Worm (Caenorhabditis elegans) whole organism, L3 larva: ENCODE data around the gene W09G12.9.
A peak's percentile ranks its signal among the peaks of the same experiment; 100 is the strongest.

Source experiments
- R02D3.7 ChIP-seq: fragments of 150-350 bp; optimal IDR thresholded peaks from 2 replicates; lab custom pipeline; 2014; ENCODE audit warnings: missing biosample characterization, missing genetic modification characterization
- ZK546.5 ChIP-seq: sonication (generic microtip); optimal IDR thresholded peaks from 2 replicates; lab custom pipeline; 2017; ENCODE audit warnings: missing biosample characterization, missing genetic modification characterization
- aly-2 ChIP-seq: fragments of 150-350 bp; optimal IDR thresholded peaks from 2 replicates; lab custom pipeline; 2014; ENCODE audit warnings: missing biosample characterization, missing genetic modification characterization
- ama-1 ChIP-seq: fragments of 150-350 bp; optimal IDR thresholded peaks from 2 replicates; lab custom pipeline; 2018
- ceh-16 ChIP-seq: sonication (generic microtip); optimal IDR thresholded peaks from 2 replicates; lab custom pipeline; 2017; ENCODE audit warnings: missing biosample characterization, missing genetic modification characterization
- ceh-28 ChIP-seq: fragments of 150-350 bp; optimal IDR thresholded peaks from 2 replicates; lab custom pipeline; 2014; ENCODE audit warnings: missing biosample characterization, missing genetic modification reagents, missing genetic modification characterization
- ceh-82 ChIP-seq: fragments of 150-350 bp; optimal IDR thresholded peaks from 2 replicates; lab custom pipeline; 2014; ENCODE audit warnings: missing biosample characterization, missing genetic modification characterization
- ceh-9 ChIP-seq: sonication (generic microtip); optimal IDR thresholded peaks from 2 replicates; lab custom pipeline; 2018; ENCODE audit warnings: missing biosample characterization, missing genetic modification characterization
- daf-12 ChIP-seq: fragments of 150-350 bp; optimal IDR thresholded peaks from 2 replicates; lab custom pipeline; 2014; ENCODE audit warnings: missing biosample characterization, missing genetic modification reagents, missing genetic modification characterization
- egl-27 ChIP-seq: sonication (generic microtip); optimal IDR thresholded peaks from 4 replicates; lab custom pipeline; 2017; ENCODE audit warnings: missing biosample characterization, missing genetic modification reagents, missing genetic modification characterization
- egl-5 ChIP-seq: fragments of 150-350 bp; optimal IDR thresholded peaks from 2 replicates; lab custom pipeline; 2017; ENCODE audit warnings: missing biosample characterization, missing genetic modification reagents, missing genetic modification characterization, inconsistent platforms
- elt-2 ChIP-seq: sonication (generic microtip); optimal IDR thresholded peaks from 2 replicates; lab custom pipeline; 2016; ENCODE audit warnings: missing genetic modification reagents, mild to moderate bottlenecking, missing genetic modification characterization, missing compliant biosample characterization
- elt-3 ChIP-seq, 3 experiments: fragments of 150-350 bp in 1 of 3; sonication (generic microtip) in 2 of 3; optimal IDR thresholded peaks; 2 replicates in 2 of 3; 4 replicates in 1 of 3; lab custom pipeline; 2014 to 2017; ENCODE audit warnings: missing biosample characterization in 3 of 3, missing genetic modification characterization in 3 of 3
- fkh-10 ChIP-seq: sonication (generic microtip); optimal IDR thresholded peaks from 2 replicates; lab custom pipeline; 2017; ENCODE audit warnings: missing biosample characterization, missing genetic modification reagents, missing genetic modification characterization
- fkh-2 ChIP-seq: fragments of 150-350 bp; optimal IDR thresholded peaks from 2 replicates; lab custom pipeline; 2014; ENCODE audit warnings: missing biosample characterization, missing genetic modification reagents, missing genetic modification characterization
- fos-1 ChIP-seq: fragments of 150-350 bp; optimal IDR thresholded peaks from 2 replicates; lab custom pipeline; 2014; ENCODE audit warnings: missing biosample characterization, missing genetic modification characterization
- jun-1 ChIP-seq: fragments of 150-350 bp; optimal IDR thresholded peaks from 2 replicates; lab custom pipeline; 2014; ENCODE audit warnings: missing biosample characterization, missing genetic modification reagents, missing genetic modification characterization
- lin-15B ChIP-seq: fragments of 150-350 bp; optimal IDR thresholded peaks from 2 replicates; lab custom pipeline; 2014; ENCODE audit warnings: missing biosample characterization, missing genetic modification characterization
- lin-39 ChIP-seq: fragments of 150-350 bp; optimal IDR thresholded peaks from 2 replicates; lab custom pipeline; 2018; ENCODE audit warnings: missing biosample characterization, missing genetic modification reagents, missing genetic modification characterization
- lsy-12 ChIP-seq: sonication (generic microtip); optimal IDR thresholded peaks from 2 replicates; lab custom pipeline; 2016; ENCODE audit warnings: mild to moderate bottlenecking, missing genetic modification characterization, missing compliant biosample characterization
- mdl-1 ChIP-seq: fragments of 150-350 bp; optimal IDR thresholded peaks from 2 replicates; lab custom pipeline; 2014; ENCODE audit warnings: missing biosample characterization, missing genetic modification characterization
- mml-1 ChIP-seq: fragments of 150-350 bp; sonication (generic microtip); optimal IDR thresholded peaks from 3 replicates; lab custom pipeline; 2014; ENCODE audit warnings: missing biosample characterization, missing genetic modification characterization
- nfya-1 ChIP-seq: sonication (generic microtip); optimal IDR thresholded peaks from 2 replicates; lab custom pipeline; 2017; ENCODE audit warnings: missing genetic modification characterization, mild to moderate bottlenecking, missing compliant biosample characterization, antibody characterized with exemption, moderate library complexity; ENCODE audit not compliant: insufficient read depth
- nhr-11 ChIP-seq: fragments of 150-350 bp; optimal IDR thresholded peaks from 2 replicates; lab custom pipeline; 2014; ENCODE audit warnings: missing biosample characterization, missing genetic modification characterization
- nhr-12 ChIP-seq: fragments of 150-350 bp; optimal IDR thresholded peaks from 2 replicates; lab custom pipeline; 2014; ENCODE audit warnings: missing biosample characterization, missing genetic modification characterization
- nhr-237 ChIP-seq: fragments of 150-350 bp; optimal IDR thresholded peaks from 2 replicates; lab custom pipeline; 2014; ENCODE audit warnings: missing biosample characterization, missing genetic modification characterization
- nhr-25 ChIP-seq: sonication (generic microtip); optimal IDR thresholded peaks from 2 replicates; lab custom pipeline; 2017; ENCODE audit warnings: missing biosample characterization, missing genetic modification characterization
- nhr-28 ChIP-seq: fragments of 150-350 bp; optimal IDR thresholded peaks from 2 replicates; lab custom pipeline; 2014; ENCODE audit warnings: missing biosample characterization, missing genetic modification characterization
- nhr-77 ChIP-seq: fragments of 150-350 bp; optimal IDR thresholded peaks from 2 replicates; lab custom pipeline; 2014; ENCODE audit warnings: missing biosample characterization, missing genetic modification characterization
- pqm-1 ChIP-seq: fragments of 150-350 bp; optimal IDR thresholded peaks from 2 replicates; lab custom pipeline; 2017; ENCODE audit warnings: missing biosample characterization, missing genetic modification characterization, inconsistent platforms
- skn-1 ChIP-seq: fragments of 150-350 bp; optimal IDR thresholded peaks from 2 replicates; lab custom pipeline; 2014; ENCODE audit warnings: missing biosample characterization, missing genetic modification characterization
- snpc-4 ChIP-seq: fragments of 150-350 bp; optimal IDR thresholded peaks from 2 replicates; lab custom pipeline; 2014; ENCODE audit warnings: missing biosample characterization, missing genetic modification characterization
- tbx-2 ChIP-seq: sonication (generic microtip); optimal IDR thresholded peaks from 2 replicates; lab custom pipeline; 2016; ENCODE audit warnings: mild to moderate bottlenecking, missing genetic modification characterization, missing compliant biosample characterization
- zag-1 ChIP-seq: fragments of 150-350 bp; optimal IDR thresholded peaks from 2 replicates; lab custom pipeline; 2014; ENCODE audit warnings: missing biosample characterization, missing genetic modification characterization
- ztf-11 ChIP-seq: fragments of 150-350 bp; optimal IDR thresholded peaks from 2 replicates; lab custom pipeline; 2014; ENCODE audit warnings: missing biosample characterization, missing genetic modification characterization
- ztf-4 ChIP-seq: fragments of 150-350 bp; optimal IDR thresholded peaks from 2 replicates; lab custom pipeline; 2014; ENCODE audit warnings: missing biosample characterization, missing genetic modification characterization

W09G12.9 gene

DNA sequence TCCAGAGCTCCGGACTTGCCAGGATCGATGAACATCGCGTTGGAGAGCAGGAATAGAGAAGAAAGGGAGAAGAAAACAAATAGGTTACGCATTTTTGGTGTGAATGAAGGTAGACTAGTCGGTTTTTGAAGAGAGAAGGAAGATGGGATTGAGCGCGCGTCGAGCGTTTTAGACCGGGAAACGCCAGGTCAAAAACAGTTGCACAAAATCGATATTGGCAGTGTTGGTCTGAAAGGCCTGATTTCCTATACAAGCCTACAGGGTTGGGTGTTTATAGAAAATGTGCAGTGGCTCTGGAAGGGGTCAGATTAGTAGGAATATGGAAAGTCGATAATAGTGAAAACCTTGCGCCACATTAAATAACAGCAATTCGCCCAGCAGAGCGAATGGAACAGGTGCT, 11.5 kb upstream of the W09G12.9 start, which contains the start of gene dsl-2:
TSS of gene dsl-2 (minus strand) at position 101 of the 400 bp plus-strand sequence.
- TF ChIP-seq mdl-1 (tag; lab: Kevin White, UChicago) (no peak), nhr-12 (tag; lab: Kevin White, UChicago) (no peak), nhr-28 (no peak), nhr-11 (tag; lab: Kevin White, UChicago) (no peak), daf-12 (tag; lab: Kevin White, UChicago) (no peak), elt-2 (tag; lab: Kevin White, UChicago) (no peak), fkh-10 (GFP tag; lab: Kevin White, UChicago) (no peak), aly-2 (tag; lab: Kevin White, UChicago) (no peak)

DNA sequence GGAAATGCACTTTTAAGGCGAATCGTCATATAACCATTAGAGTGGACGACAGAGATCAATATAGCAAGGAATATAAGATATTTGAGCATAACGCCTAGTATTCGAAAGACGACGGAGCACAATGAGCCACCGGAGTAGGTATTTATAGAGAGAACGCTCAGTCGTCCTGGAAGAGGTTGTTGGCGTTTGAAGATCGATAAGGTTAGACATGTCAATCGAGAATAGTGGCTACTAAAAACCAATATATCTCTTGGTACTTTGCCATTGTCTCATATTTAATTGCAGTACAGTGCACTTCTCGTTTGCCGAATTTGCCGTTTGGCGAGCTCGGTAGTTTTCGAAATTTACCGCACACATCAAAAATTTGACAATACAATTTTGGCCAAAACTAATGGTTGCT, 8.4 kb upstream of the W09G12.9 start, which contains the start of gene dsl-1:
TSS of gene dsl-1 (minus strand) at position 101 of the 400 bp plus-strand sequence.
- TF ChIP-seq snpc-4 (tag; lab: Kevin White, UChicago) (no peak), egl-5 (tag; lab: Kevin White, UChicago) (no peak), ceh-16 (no peak), ztf-11 (tag; lab: Kevin White, UChicago) (no peak), fkh-10 (GFP tag; lab: Kevin White, UChicago) (no peak), nhr-28 (no peak), nfya-1 (no peak), lsy-12 (no peak), lin-39 (tag; lab: Kevin White, UChicago) (no peak), mdl-1 (tag; lab: Kevin White, UChicago) (no peak), nhr-237 (tag; lab: Kevin White, UChicago) (no peak)

DNA sequence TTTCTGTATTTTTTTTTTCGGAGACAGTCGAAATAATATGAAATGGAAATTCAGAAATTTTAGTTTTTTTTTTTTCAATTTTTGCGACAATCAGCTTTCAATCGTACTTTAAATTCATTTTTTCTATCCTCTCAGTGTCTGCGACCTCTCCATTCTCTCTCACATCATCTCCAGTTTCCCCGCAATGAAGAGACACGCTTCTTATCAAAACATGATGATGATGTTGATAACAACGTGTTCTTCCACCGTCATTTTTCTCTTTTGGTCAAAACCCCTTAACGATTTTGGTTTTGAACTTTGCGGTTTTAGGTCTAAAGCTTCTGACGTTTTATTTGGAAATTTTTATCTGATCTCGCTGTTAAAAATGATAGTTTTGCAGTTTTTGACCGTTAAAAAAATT, 7.1 kb upstream of the W09G12.9 start:
- TF ChIP-seq ztf-4 (tag; lab: Kevin White, UChicago) (no peak), elt-2 (tag; lab: Kevin White, UChicago) (no peak), R02D3.7 (no peak), ceh-16 (no peak), aly-2 (tag; lab: Kevin White, UChicago) (no peak), nhr-25 (no peak), nhr-12 (tag; lab: Kevin White, UChicago) (no peak), ceh-28 (tag; lab: Kevin White, UChicago) (no peak), nhr-77 (no peak), tbx-2 (tag; lab: Kevin White, UChicago) (no peak), ceh-9 (tag; lab: Kevin White, UChicago) (no peak), nfya-1 (no peak), lsy-12 (no peak), egl-27 (tag; lab: Kevin White, UChicago) (no peak), mml-1 (no peak), pqm-1 (no peak), skn-1 (no peak), lin-15B (tag; lab: Kevin White, UChicago) (no peak)

DNA sequence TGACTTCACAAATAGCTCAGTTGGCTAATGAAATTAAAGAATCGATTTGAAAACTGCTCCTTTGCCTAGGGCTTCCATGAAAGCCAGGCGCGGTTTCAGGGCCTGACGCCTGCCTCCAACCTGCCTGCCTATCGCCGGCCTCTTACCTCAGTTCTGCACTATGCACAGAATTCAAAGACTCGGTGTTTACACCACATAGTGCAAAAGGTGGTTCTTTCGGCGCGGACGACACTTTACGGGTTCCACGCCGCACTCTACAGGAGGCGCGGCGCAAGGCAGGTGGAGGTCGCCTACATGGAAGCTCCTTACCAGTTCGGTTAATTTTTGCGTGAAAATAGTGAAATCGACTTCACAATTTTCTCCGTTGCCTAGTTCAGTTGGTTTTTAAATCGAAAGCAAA, 6.6 kb upstream of the W09G12.9 start:
- no peak for TF ChIP-seq pqm-1
- no peak for TF ChIP-seq ama-1 (lab: Kevin White, UChicago)
- no peak for TF ChIP-seq nhr-25
- no peak for TF ChIP-seq ZK546.5 (tag; lab: Kevin White, UChicago)
- no peak for TF ChIP-seq lin-15B (tag; lab: Kevin White, UChicago)
- TF ChIP-seq jun-1, result no peak
- no peak for TF ChIP-seq elt-2 (tag; lab: Kevin White, UChicago)
- no peak for TF ChIP-seq aly-2 (tag; lab: Kevin White, UChicago)
- no peak for TF ChIP-seq fos-1 (tag; lab: Kevin White, UChicago)
- TF ChIP-seq fkh-2 (tag; lab: Kevin White, UChicago), result no peak
- TF ChIP-seq nfya-1, result no peak

DNA sequence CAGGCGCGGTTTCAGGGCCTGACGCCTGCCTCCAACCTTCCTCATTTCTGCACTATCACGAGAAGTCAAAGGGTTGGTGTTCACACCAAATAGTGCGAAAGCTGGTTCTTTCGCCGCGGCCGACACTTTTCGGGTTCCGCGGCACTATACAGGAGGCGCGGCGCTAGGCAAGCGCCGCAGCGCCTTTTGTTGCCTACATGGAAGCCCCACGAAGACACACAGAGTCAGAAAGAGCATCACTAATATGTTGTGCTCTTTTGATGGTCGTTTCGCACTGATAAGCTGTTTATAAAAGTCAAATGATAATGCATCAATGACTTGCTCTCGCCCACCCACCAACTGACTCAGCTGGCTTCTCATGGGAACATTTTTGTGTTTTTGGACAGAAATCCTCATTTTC, 4.5 kb upstream of the W09G12.9 start:
- TF ChIP-seq nfya-1, result no peak
- TF ChIP-seq elt-3 (tag; optimal IDR thresholded peaks at IDR 0.05; lab: Kevin White, UChicago), result no peak
- no peak for TF ChIP-seq ama-1 (lab: Kevin White, UChicago)
- no peak for TF ChIP-seq egl-5 (tag; lab: Kevin White, UChicago)
- no peak for TF ChIP-seq lsy-12
- TF ChIP-seq lin-39 (tag; lab: Kevin White, UChicago), result no peak
- TF ChIP-seq zag-1, result no peak
- TF ChIP-seq pqm-1, result peak; percentile 10
- peak; percentile 48 for TF ChIP-seq snpc-4 (tag; lab: Kevin White, UChicago)
- TF ChIP-seq ceh-82 (tag; lab: Kevin White, UChicago), result no peak
- no peak for TF ChIP-seq daf-12 (tag; lab: Kevin White, UChicago)
- TF ChIP-seq fos-1 (tag; lab: Kevin White, UChicago), result no peak
- no peak for TF ChIP-seq fkh-2 (tag; lab: Kevin White, UChicago)
- TF ChIP-seq ceh-28 (tag; lab: Kevin White, UChicago), result no peak
- TF ChIP-seq nhr-28, result no peak
- TF ChIP-seq elt-2 (tag; lab: Kevin White, UChicago), result peak; percentile 60
- TF ChIP-seq, all 47 proteins: peak for 3
